Fruit fly (Drosophila melanogaster) whole organism, embryonic: Measurements from ENCODE around the gene Unr.

Experiments used
- Asciz ChIP-seq: fragments of 200-800 bp; sonication (Bioruptor generic); optimal IDR thresholded peaks from 2 replicates; lab custom pipeline; 2017; ENCODE audit warnings: missing biosample characterization, mild to moderate bottlenecking, missing genetic modification characterization, missing genetic modification reagents
- Atf-2 ChIP-seq: fragments of 200-800 bp; sonication (Bioruptor generic); optimal IDR thresholded peaks from 2 replicates; lab custom pipeline; 2016; ENCODE audit warnings: missing biosample characterization, missing genetic modification characterization
- Awh ChIP-seq: fragments of 200-800 bp; sonication (Bioruptor generic); IDR thresholded peaks from 2 replicates; pipeline ENCODE4, ENCODE4 v1.3.6; 2022; ENCODE audit warnings: missing biosample characterization, missing genetic modification characterization
- Bdp1 ChIP-seq: fragments of 200-800 bp; sonication (Bioruptor generic); optimal IDR thresholded peaks from 3 replicates; lab custom pipeline; 2016; ENCODE audit warnings: missing biosample characterization, missing genetic modification characterization
- CG10366 ChIP-seq: fragments of 200-800 bp; sonication (Bioruptor generic); IDR thresholded peaks from 2 replicates; pipeline ENCODE4 v1.3.6; 2022; ENCODE audit warnings: missing biosample characterization, missing genetic modification characterization
- CG10462 ChIP-seq: fragments of 200-800 bp; sonication (Bioruptor generic); optimal IDR thresholded peaks from 2 replicates; lab custom pipeline; 2016; ENCODE audit warnings: missing biosample characterization, missing genetic modification characterization
- CG10979 ChIP-seq: fragments of 200-800 bp; sonication (Bioruptor generic); optimal IDR thresholded peaks from 2 replicates; lab custom pipeline; 2018; ENCODE audit warnings: missing biosample characterization, mild to moderate bottlenecking, missing genetic modification characterization, moderate library complexity
- CG15073 ChIP-seq: fragments of 200-800 bp; sonication (Bioruptor generic); optimal IDR thresholded peaks from 2 replicates; lab custom pipeline; 2016; ENCODE audit warnings: missing biosample characterization, missing genetic modification characterization
- CG17328 ChIP-seq: fragments of 200-800 bp; sonication (Bioruptor generic); IDR thresholded peaks from 2 replicates; pipeline ENCODE4 v1.3.6; 2022; ENCODE audit warnings: missing biosample characterization, missing genetic modification characterization
- CG17385 ChIP-seq: fragments of 200-800 bp; sonication (Bioruptor generic); optimal IDR thresholded peaks from 3 replicates; lab custom pipeline; 2018; ENCODE audit warnings: missing biosample characterization, mild to moderate bottlenecking, missing genetic modification characterization
- CG17912 ChIP-seq: fragments of 200-800 bp; sonication (Bioruptor generic); optimal IDR thresholded peaks from 2 replicates; lab custom pipeline; 2018; ENCODE audit warnings: missing biosample characterization, mild to moderate bottlenecking, missing genetic modification characterization
- CG18599 ChIP-seq: fragments of 200-800 bp; sonication (Bioruptor generic); optimal IDR thresholded peaks from 3 replicates; lab custom pipeline; 2017; ENCODE audit warnings: missing biosample characterization, missing genetic modification characterization, mild to moderate bottlenecking, moderate library complexity, missing genetic modification reagents
- CG18764 ChIP-seq: fragments of 200-800 bp; sonication (Bioruptor generic); optimal IDR thresholded peaks from 3 replicates; lab custom pipeline; 2016; ENCODE audit warnings: missing biosample characterization, missing genetic modification characterization
- CG33213 ChIP-seq: fragments of 200-800 bp; sonication (Bioruptor generic); optimal IDR thresholded peaks from 3 replicates; lab custom pipeline; 2016; ENCODE audit warnings: missing biosample characterization, missing genetic modification characterization
- CG3838 ChIP-seq: fragments of 200-800 bp; sonication (Bioruptor generic); optimal IDR thresholded peaks from 3 replicates; lab custom pipeline; 2016; ENCODE audit warnings: missing biosample characterization, missing genetic modification characterization
- CG3847 ChIP-seq: fragments of 200-800 bp; sonication (Bioruptor generic); IDR thresholded peaks from 2 replicates; pipeline ENCODE4 v1.3.6; 2022; ENCODE audit warnings: missing biosample characterization, missing genetic modification characterization
- CG4820 ChIP-seq: fragments of 200-800 bp; sonication (Bioruptor generic); optimal IDR thresholded peaks from 3 replicates; lab custom pipeline; 2016; ENCODE audit warnings: missing biosample characterization, missing genetic modification characterization
- CG5245 ChIP-seq: fragments of 200-800 bp; sonication (Bioruptor generic); optimal IDR thresholded peaks from 3 replicates; lab custom pipeline; 2016; ENCODE audit warnings: missing biosample characterization, missing genetic modification characterization
- CG7556 ChIP-seq: fragments of 200-800 bp; sonication (Bioruptor generic); optimal IDR thresholded peaks from 2 replicates; lab custom pipeline; 2017; ENCODE audit warnings: missing biosample characterization, mild to moderate bottlenecking, missing genetic modification characterization
- CG8924 ChIP-seq: fragments of 200-800 bp; optimal IDR thresholded peaks from 3 replicates; lab custom pipeline; 2019; ENCODE audit warnings: missing biosample characterization, mild to moderate bottlenecking, missing genetic modification characterization, moderate library complexity
- CG9727 ChIP-seq: fragments of 200-800 bp; sonication (Bioruptor generic); optimal IDR thresholded peaks from 3 replicates; lab custom pipeline; 2017; ENCODE audit warnings: missing biosample characterization, mild to moderate bottlenecking, missing genetic modification characterization
- CTCF ChIP-seq: fragments of 200-800 bp; sonication (Bioruptor generic); optimal IDR thresholded peaks from 2 replicates; lab custom pipeline; 2017; ENCODE audit warnings: missing biosample characterization, mild to moderate bottlenecking, missing genetic modification characterization, moderate library complexity
- CoRest ChIP-seq: fragments of 200-800 bp; sonication (Bioruptor generic); optimal IDR thresholded peaks from 3 replicates; lab custom pipeline; 2018; ENCODE audit warnings: missing biosample characterization, mild to moderate bottlenecking, missing genetic modification characterization, moderate library complexity
- D19B ChIP-seq: fragments of 200-800 bp; sonication (Bioruptor generic); optimal IDR thresholded peaks from 2 replicates; lab custom pipeline; 2017; ENCODE audit warnings: missing biosample characterization, mild to moderate bottlenecking, missing genetic modification characterization
- Fer1 ChIP-seq: fragments of 200-800 bp; sonication (Bioruptor generic); optimal IDR thresholded peaks from 2 replicates; lab custom pipeline; 2017; ENCODE audit warnings: missing biosample characterization, mild to moderate bottlenecking, missing genetic modification characterization
- Fer3 ChIP-seq: fragments of 200-800 bp; sonication (Bioruptor generic); optimal IDR thresholded peaks from 2 replicates; lab custom pipeline; 2018; ENCODE audit warnings: missing biosample characterization, mild to moderate bottlenecking, missing genetic modification characterization, moderate library complexity
- Gsc ChIP-seq: fragments of 200-800 bp; sonication (Bioruptor generic); IDR thresholded peaks from 2 replicates; pipeline ENCODE4 v1.3.6; 2022; ENCODE audit warnings: missing biosample characterization, missing genetic modification characterization
- Gug ChIP-seq: fragments of 200-800 bp; sonication (Bioruptor generic); IDR thresholded peaks from 4 replicates; pipeline ENCODE4 v1.3.6; 2022; ENCODE audit warnings: missing biosample characterization, missing genetic modification characterization
- HHEX ChIP-seq: fragments of 200-800 bp; sonication (Bioruptor generic); optimal IDR thresholded peaks from 3 replicates; lab custom pipeline; 2017; ENCODE audit warnings: missing biosample characterization, mild to moderate bottlenecking, missing genetic modification characterization, missing genetic modification reagents
- HmgD ChIP-seq: fragments of 200-800 bp; sonication (Bioruptor generic); optimal IDR thresholded peaks from 3 replicates; lab custom pipeline; 2016; ENCODE audit warnings: missing biosample characterization, missing genetic modification characterization
- Hmr ChIP-seq: fragments of 200-800 bp; sonication (Bioruptor generic); optimal IDR thresholded peaks from 3 replicates; lab custom pipeline; 2017; ENCODE audit warnings: mild to moderate bottlenecking, missing biosample characterization, missing genetic modification reagents, missing genetic modification characterization
- Sox102F ChIP-seq: fragments of 200-800 bp; sonication (Bioruptor generic); optimal IDR thresholded peaks from 2 replicates; lab custom pipeline; 2018; ENCODE audit warnings: missing biosample characterization, mild to moderate bottlenecking, missing genetic modification characterization, moderate library complexity
- Xbp1 ChIP-seq: fragments of 200-800 bp; sonication (Bioruptor generic); optimal IDR thresholded peaks from 3 replicates; lab custom pipeline; 2016; ENCODE audit warnings: missing biosample characterization, mild to moderate bottlenecking, missing genetic modification characterization
- ab ChIP-seq: fragments of 200-800 bp; sonication (Bioruptor generic); optimal IDR thresholded peaks from 2 replicates; lab custom pipeline; 2016; ENCODE audit warnings: missing biosample characterization, missing genetic modification characterization
- ara ChIP-seq: fragments of 200-800 bp; sonication (Bioruptor generic); IDR thresholded peaks from 2 replicates; pipeline ENCODE4 v1.3.6; 2022; ENCODE audit warnings: missing biosample characterization, missing genetic modification characterization
- bsh ChIP-seq, 2 experiments: fragments of 200-800 bp; sonication (Bioruptor generic); optimal IDR thresholded peaks; 2 replicates each; lab custom pipeline; 2017 to 2018; ENCODE audit warnings: mild to moderate bottlenecking in 2 of 2, missing biosample characterization in 2 of 2, missing genetic modification characterization in 2 of 2, moderate library complexity in 1 of 2
- cas ChIP-seq: fragments of 200-800 bp; sonication (Bioruptor generic); IDR thresholded peaks from 2 replicates; pipeline ENCODE4 v1.3.6; 2022; ENCODE audit warnings: missing biosample characterization, missing genetic modification characterization
- chif ChIP-seq, 2 experiments: fragments of 200-800 bp; sonication (Bioruptor generic); optimal IDR thresholded peaks; 3 replicates each; lab custom pipeline; 2016; ENCODE audit warnings: missing biosample characterization in 2 of 2, missing genetic modification characterization in 2 of 2
- croc ChIP-seq: fragments of 200-800 bp; sonication (Bioruptor generic); conservative IDR thresholded peaks from 3 replicates; pipeline ENCODE4 v1.3.6; 2022; ENCODE audit warnings: missing biosample characterization, missing genetic modification characterization
- cwo ChIP-seq: fragments of 200-800 bp; sonication (Bioruptor generic); optimal IDR thresholded peaks from 3 replicates; lab custom pipeline; 2017; ENCODE audit warnings: missing biosample characterization, missing genetic modification characterization, mild to moderate bottlenecking, moderate library complexity, missing genetic modification reagents
- dati ChIP-seq: fragments of 200-800 bp; sonication (Bioruptor generic); IDR thresholded peaks from 2 replicates; pipeline ENCODE4 v1.3.6; 2022; ENCODE audit warnings: missing biosample characterization, missing genetic modification characterization
- dpn ChIP-seq, 2 experiments: fragments of 200-800 bp; sonication (Bioruptor generic); optimal IDR thresholded peaks; 3 replicates each; lab custom pipeline; 2016; ENCODE audit warnings: missing biosample characterization in 2 of 2, missing genetic modification characterization in 2 of 2
- gsb-n ChIP-seq: fragments of 200-800 bp; sonication (Bioruptor generic); optimal IDR thresholded peaks from 3 replicates; lab custom pipeline; 2018; ENCODE audit warnings: missing biosample characterization, mild to moderate bottlenecking, missing genetic modification characterization
- hkb ChIP-seq, 2 experiments: fragments of 200-800 bp in 1 of 2; fragments of >200 bp in 1 of 2; sonication (Bioruptor generic) in 1 of 2; IDR thresholded peaks in 1 of 2; optimal IDR thresholded peaks in 1 of 2; 2 replicates each; pipeline versions ENCODE4 v1.3.6 to Lab custom; 2017 to 2022; ENCODE audit warnings: missing biosample characterization in 1 of 2, missing genetic modification characterization in 1 of 2
- lola ChIP-seq, 3 experiments: fragments of >200 bp in 2 of 3; fragments of 200-800 bp in 1 of 3; sonication (Bioruptor generic) in 1 of 3; optimal IDR thresholded peaks; 2 replicates each; lab custom pipeline; 2017 to 2019; ENCODE audit warnings: missing biosample characterization in 3 of 3, missing genetic modification characterization in 3 of 3, mild to moderate bottlenecking in 1 of 3, moderate library complexity in 1 of 3
- prd ChIP-seq, 3 experiments: fragments of >200 bp in 2 of 3; fragments of 200-800 bp in 1 of 3; sonication (Bioruptor generic) in 1 of 3; optimal IDR thresholded peaks in 2 of 3; IDR thresholded peaks in 1 of 3; 2 replicates in 2 of 3; 3 replicates in 1 of 3; pipeline versions ENCODE4 v1.3.6 to Lab custom; 2017 to 2022; ENCODE audit warnings: missing biosample characterization in 1 of 3, missing genetic modification characterization in 1 of 3
- slp2 ChIP-seq: fragments of 200-800 bp; sonication (Bioruptor generic); optimal IDR thresholded peaks from 2 replicates; lab custom pipeline; 2016; ENCODE audit warnings: missing biosample characterization, missing genetic modification characterization
- so ChIP-seq: fragments of 200-800 bp; sonication (Bioruptor generic); IDR thresholded peaks from 3 replicates; pipeline ENCODE4 v1.3.6; 2022; ENCODE audit warnings: missing biosample characterization, missing genetic modification characterization
- zen ChIP-seq: fragments of 200-800 bp; sonication (Bioruptor generic); optimal IDR thresholded peaks from 3 replicates; lab custom pipeline; 2018; ENCODE audit warnings: missing biosample characterization, mild to moderate bottlenecking, missing genetic modification characterization, moderate library complexity

Unr gene

dm6 chr3L:8445027-8445426, 2.8 kb upstream of the Unr start (continued):
- no peak for TF ChIP-seq prd (optimal IDR thresholded peaks at IDR 0.05; lab: Kevin White, UChicago)
- TF ChIP-seq prd (GFP tag; IDR thresholded peaks at IDR 0.05; lab: Robert Waterston, UW) = peak; percentile 57; the same call in 1 of the 3 replicates
- TF ChIP-seq CG10979 = peak; percentile 74
- no peak for TF ChIP-seq ab (GFP tag; lab: Kevin White, UChicago)
- no peak for TF ChIP-seq gsb-n (tag; lab: Kevin White, UChicago)
- TF ChIP-seq Asciz (GFP tag; lab: Kevin White, UChicago) = peak; percentile 15
- peak; percentile 52; the same call in 1 of the 3 replicates for TF ChIP-seq so (GFP tag; lab: Robert Waterston, UW)
- no peak for TF ChIP-seq CG17912 (GFP tag; lab: Kevin White, UChicago)
- peak; percentile 11 for TF ChIP-seq CG7556
- TF ChIP-seq CG10462 (GFP tag; lab: Kevin White, UChicago) = no peak
- TF ChIP-seq dati (GFP tag; lab: Robert Waterston, UW) = no peak
- TF ChIP-seq Gug = 0 out of 4 replicates have a peak, but pooled peaks have one; percentile 39
- TF ChIP-seq CG18764 (GFP tag; lab: Kevin White, UChicago) = peak; percentile 27
- TF ChIP-seq CG4820 (GFP tag; lab: Kevin White, UChicago) = peak; percentile 43
- TF ChIP-seq Sox102F (GFP tag; lab: Kevin White, UChicago) = peak; percentile 43
- TF ChIP-seq D19B (GFP tag; lab: Kevin White, UChicago) = no peak
- TF ChIP-seq CG5245 (GFP tag; lab: Kevin White, UChicago) = peak; percentile 25
- TF ChIP-seq CTCF (GFP tag; lab: Kevin White, UChicago) = no peak
- peak; percentile 63 for TF ChIP-seq CG17328
- TF ChIP-seq CG3838 (GFP tag; lab: Kevin White, UChicago) = no peak
- TF ChIP-seq hkb (optimal IDR thresholded peaks at IDR 0.05; lab: Kevin White, UChicago) = no peak
- TF ChIP-seq hkb (GFP tag; IDR thresholded peaks at IDR 0.05; lab: Robert Waterston, UW) = peak; percentile 69; the same call in 1 of the 2 replicates
- TF ChIP-seq CG33213 = no peak
- TF ChIP-seq slp2 = no peak
- peak; percentile 8 for TF ChIP-seq Hmr (GFP tag; lab: Kevin White, UChicago)
- TF ChIP-seq Bdp1 (GFP tag; lab: Kevin White, UChicago) = no peak
- peak; percentile 44 for TF ChIP-seq CG9727 (GFP tag; lab: Kevin White, UChicago)
- TF ChIP-seq CG15073 (GFP tag; lab: Kevin White, UChicago) = no peak
- TF ChIP-seq zen (tag; lab: Kevin White, UChicago) = peak; percentile 92
- no peak for TF ChIP-seq Atf-2 (GFP tag; lab: Kevin White, UChicago)
- TF ChIP-seq cas (GFP tag; lab: Robert Waterston, UW) = 0 out of 2 replicates have a peak, but pooled peaks have one; percentile 7
- TF ChIP-seq CG18599 = peak; percentile 64
- peak; percentile 50 for TF ChIP-seq Fer1 (GFP tag; lab: Kevin White, UChicago)
- TF ChIP-seq HHEX = peak; percentile 51
- TF ChIP-seq CG3847 (GFP tag; lab: Robert Waterston, UW) = 0 out of 2 replicates have a peak, but pooled peaks have one; percentile 8
- TF ChIP-seq CG17385 (GFP tag; lab: Kevin White, UChicago) = peak; percentile 6
- TF ChIP-seq CoRest (tag; lab: Kevin White, UChicago) = peak; percentile 20
- TF ChIP-seq Awh (GFP tag; lab: Robert Waterston, UW) = peak; percentile 66; the same call in 1 of the 2 replicates
- TF ChIP-seq Fer3 (tag; lab: Kevin White, UChicago) = peak; percentile 60
- TF ChIP-seq ara (GFP tag; lab: Robert Waterston, UW) = 0 out of 2 replicates have a peak, but pooled peaks have one; percentile 5
- peak in 1 of 3 experiments; percentile 13 for TF ChIP-seq lola (GFP tag; optimal IDR thresholded peaks at IDR 0.05; lab: Kevin White, UChicago)
- TF ChIP-seq croc (GFP tag; lab: Robert Waterston, UW) = peak; percentile 42; the same call in 2 of the 3 replicates
- TF ChIP-seq CG8924 (tag; lab: Kevin White, UChicago) = peak; percentile 42
- no peak for TF ChIP-seq HmgD
- no peak for TF ChIP-seq Xbp1 (GFP tag; lab: Kevin White, UChicago)
- TF ChIP-seq cwo = peak; percentile 48
- no peak for TF ChIP-seq Gsc
- peak in 1 of 2 experiments; percentile 18 for TF ChIP-seq dpn (GFP tag; optimal IDR thresholded peaks at IDR 0.05; lab: Kevin White, UChicago)
- peak; percentile 41; the same call in 1 of the 2 replicates for TF ChIP-seq CG10366
- TF ChIP-seq chif (GFP tag; optimal IDR thresholded peaks at IDR 0.05; lab: Kevin White, UChicago) = no peak
- TF ChIP-seq bsh (GFP tag; optimal IDR thresholded peaks at IDR 0.05; lab: Kevin White, UChicago) = peak in 1 of 2 experiments; percentile 8
